Worm (Caenorhabditis elegans) whole organism, L4 larva: ENCODE data around the gene R05C11.4.

Experiments used
- R02D3.7 ChIP-seq: fragments of 150-350 bp; sonication (generic microtip); optimal IDR thresholded peaks from 3 replicates; lab custom pipeline; 2014; ENCODE audit warnings: missing biosample characterization, missing genetic modification characterization
- ceh-62 ChIP-seq: sonication (generic microtip); optimal IDR thresholded peaks from 2 replicates; lab custom pipeline; 2017; ENCODE audit warnings: missing biosample characterization, missing genetic modification characterization
- nhr-25 ChIP-seq: sonication (generic microtip); optimal IDR thresholded peaks from 2 replicates; lab custom pipeline; 2017; ENCODE audit warnings: missing genetic modification characterization, mild to moderate bottlenecking, missing compliant biosample characterization, antibody characterized with exemption, moderate library complexity, borderline replicate concordance; ENCODE audit not compliant: insufficient read depth
- snpc-1.2 ChIP-seq: fragments of 200-800 bp; sonication (Bioruptor generic); IDR thresholded peaks from 2 replicates; pipeline ENCODE4 v1.3.6; 2022; ENCODE audit warnings: missing genetic modification reagents, missing genetic modification characterization, missing compliant biosample characterization
- snpc-4 ChIP-seq: fragments of 150-350 bp; optimal IDR thresholded peaks from 2 replicates; lab custom pipeline; 2014; ENCODE audit warnings: missing biosample characterization, missing genetic modification characterization
- zag-1 ChIP-seq: fragments of 150-350 bp; optimal IDR thresholded peaks from 2 replicates; lab custom pipeline; 2014; ENCODE audit warnings: missing biosample characterization, missing genetic modification characterization
- ztf-7 ChIP-seq: fragments of 150-350 bp; optimal IDR thresholded peaks from 2 replicates; lab custom pipeline; 2014; ENCODE audit warnings: missing biosample characterization, missing genetic modification characterization

- TF ChIP-seq snpc-4 (tag; lab: Kevin White, UChicago) (no peak), nhr-25 (tag; lab: Kevin White, UChicago) (no peak), R02D3.7 (tag; lab: Kevin White, UChicago) (no peak), ztf-7 (tag; lab: Kevin White, UChicago) (no peak), snpc-1.2 (no peak), zag-1 (no peak), ceh-62 (tag; lab: Kevin White, UChicago) (no peak)
Observed at ce11 chrIV:2032946-2033411, 18.3 kb upstream of the R05C11.4 start, which contains the start of gene cpsf-1.
